Fruit fly (Drosophila melanogaster): ENCODE measurements around the gene CG15399.

CG15399 gene

dm6 chr2L:2723100-2723499 lies 48.5 kb downstream of the CG15399 start (continued):
- TF ChIP-seq hth (optimal IDR thresholded peaks at IDR 0.05) (no peak), cg (GFP tag; optimal IDR thresholded peaks at IDR 0.05) (no peak), amos (GFP tag; IDR thresholded peaks at IDR 0.05; ENCODE audit: partially characterized antibody) (no peak), CG2678 (tag; optimal IDR thresholded peaks at IDR 0.05) (peak; percentile 52), CG6689 (GFP tag; IDR thresholded peaks at IDR 0.05) (no peak), CG17568 (GFP tag; optimal IDR thresholded peaks at IDR 0.05) (no peak), ci (GFP tag; IDR thresholded peaks at IDR 0.05) (no peak), CG10462 (GFP tag; optimal IDR thresholded peaks at IDR 0.05) (no peak), nerfin-2 (GFP tag; IDR thresholded peaks at IDR 0.05; ENCODE audit: partially characterized antibody) (no peak), CG4328 (GFP tag; optimal IDR thresholded peaks at IDR 0.05) (no peak), Bteb2 (GFP tag; optimal IDR thresholded peaks at IDR 0.05) (no peak), CG7271 (tag; optimal IDR thresholded peaks at IDR 0.05) (no peak), crc (GFP tag; optimal IDR thresholded peaks at IDR 0.05) (no peak), Hmx (GFP tag; optimal IDR thresholded peaks at IDR 0.05) (no peak), CG4820 (GFP tag; optimal IDR thresholded peaks at IDR 0.05) (no peak), zfh1 (GFP tag; IDR thresholded peaks at IDR 0.05) (no peak), Dref (GFP tag; IDR thresholded peaks at IDR 0.05) (no peak), ac (GFP tag; optimal IDR thresholded peaks at IDR 0.05) (no peak), sug (tag; optimal IDR thresholded peaks at IDR 0.05) (no peak), Gug (GFP tag; IDR thresholded peaks at IDR 0.05) (0 out of 4 replicates have a peak, but pooled peaks have one; percentile 7), CG1529 (GFP tag; optimal IDR thresholded peaks at IDR 0.05) (no peak), scrt (GFP tag; optimal IDR thresholded peaks at IDR 0.05) (peak; percentile 83), CG1832 (GFP tag; optimal IDR thresholded peaks at IDR 0.05) (no peak), vnd (GFP tag; IDR thresholded peaks at IDR 0.05; ENCODE audit: partially characterized antibody) (no peak), CG13775 (GFP tag; optimal IDR thresholded peaks at IDR 0.05) (no peak), CG12769 (tag; optimal IDR thresholded peaks at IDR 0.05) (peak; percentile 64), CG3726 (GFP tag; IDR thresholded peaks at IDR 0.05) (no peak), CG6272 (GFP tag; IDR thresholded peaks at IDR 0.05) (no peak), Elba2 (GFP tag; optimal IDR thresholded peaks at IDR 0.05) (no peak), CG8359 (GFP tag; optimal IDR thresholded peaks at IDR 0.05; ENCODE audit: borderline replicate concordance) (no peak), CG10565 (GFP tag; optimal IDR thresholded peaks at IDR 0.05) (no peak), ATbp (GFP tag; optimal IDR thresholded peaks at IDR 0.05) (no peak), NC2β (GFP tag; optimal IDR thresholded peaks at IDR 0.05) (no peak), psq (GFP tag; optimal IDR thresholded peaks at IDR 0.05) (no peak), CG11696 (GFP tag; IDR thresholded peaks at IDR 0.05) (no peak), ham (GFP tag; IDR thresholded peaks at IDR 0.05) (no peak), NC2α (GFP tag; optimal IDR thresholded peaks at IDR 0.05) (no peak), unc-4 (GFP tag; IDR thresholded peaks at IDR 0.05; ENCODE audit: partially characterized antibody) (no peak), CG11560 (tag; IDR thresholded peaks at IDR 0.05) (0 out of 3 replicates have a peak, but pooled peaks have one; percentile 28), HHEX (GFP tag; optimal IDR thresholded peaks at IDR 0.05) (peak; percentile 7), maf-S (GFP tag; optimal IDR thresholded peaks at IDR 0.05) (no peak), Hand (GFP tag; optimal IDR thresholded peaks at IDR 0.05) (peak; percentile 4), dpn (GFP tag; optimal IDR thresholded peaks at IDR 0.05) (no peak), CG14014 (GFP tag; IDR thresholded peaks at IDR 0.05) (0 out of 2 replicates have a peak, but pooled peaks have one; percentile 28), Dad (GFP tag; optimal IDR thresholded peaks at IDR 0.05) (no peak), Vsx1 (GFP tag; optimal IDR thresholded peaks at IDR 0.05) (no peak), CG17359 (tag; optimal IDR thresholded peaks at IDR 0.05) (peak; percentile 30), CG8924 (tag; optimal IDR thresholded peaks at IDR 0.05) (no peak), CG13894 (tag; optimal IDR thresholded peaks at IDR 0.05) (no peak), CG1024 (GFP tag; IDR thresholded peaks at IDR 0.05) (no peak), Opbp (GFP tag; IDR thresholded peaks at IDR 0.05; ENCODE audit: partially characterized antibody) (no peak)

Measured in whole organism, embryonic.